Worm (Caenorhabditis elegans) whole organism, midembryonic: ENCODE data around the gene emc-6.

Source experiments
- klf-2 ChIP-seq: fragments of 200-800 bp; sonication (Bioruptor generic); conservative IDR thresholded peaks from 2 replicates; pipeline ENCODE4 v1.3.6; 2022; ENCODE audit warnings: missing genetic modification reagents, missing genetic modification characterization, missing compliant biosample characterization
- med-1 ChIP-seq: sonication (generic microtip); optimal IDR thresholded peaks from 2 replicates; lab custom pipeline; 2017; ENCODE audit warnings: missing genetic modification characterization, mild to moderate bottlenecking, missing compliant biosample characterization, antibody characterized with exemption, missing genetic modification reagents; ENCODE audit not compliant: insufficient read depth
- ref-1 ChIP-seq: fragments of 200-800 bp; sonication (Bioruptor generic); conservative IDR thresholded peaks from 2 replicates; pipeline ENCODE4 v1.3.6; 2022; ENCODE audit warnings: missing genetic modification reagents, missing genetic modification characterization, missing compliant biosample characterization
- ztf-23 ChIP-seq: fragments of 200-800 bp; sonication (Bioruptor generic); IDR thresholded peaks from 2 replicates; pipeline ENCODE4 v1.3.6; 2022; ENCODE audit warnings: missing genetic modification reagents, missing genetic modification characterization, missing compliant biosample characterization

DNA sequence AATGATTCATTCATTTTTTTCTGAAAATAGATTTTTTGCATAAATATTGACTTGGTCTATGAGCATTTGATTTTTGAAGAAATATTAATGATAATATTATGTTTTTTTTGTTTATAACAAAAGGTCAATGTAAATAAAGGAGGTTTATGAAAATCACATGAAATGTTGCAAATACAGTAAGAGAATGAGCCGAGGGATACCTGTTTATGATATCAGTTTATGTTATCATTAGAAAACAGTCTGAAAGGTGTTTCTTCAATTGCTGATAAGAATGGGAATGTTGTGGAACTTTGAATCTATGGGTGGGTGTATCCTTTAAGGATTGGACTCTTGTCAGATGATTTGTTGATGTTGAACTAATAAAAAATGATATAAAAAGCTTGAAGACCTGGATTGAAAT, 24.6 kb upstream of the emc-6 start:
- TF ChIP-seq ref-1 (GFP tag; lab: Robert Waterston, UW) (no peak), klf-2 (no peak), med-1 (GFP tag; lab: Kevin White, UChicago) (no peak), ztf-23 (GFP tag; lab: Robert Waterston, UW) (no peak)
